Fruit fly (Drosophila melanogaster) whole organism, embryonic: ENCODE data around the gene CG3198.
A peak's percentile ranks its signal among the peaks of the same experiment; 100 is the strongest.

ENCODE experiments used
- Aef1 ChIP-seq: fragments of 200-800 bp; sonication (Bioruptor generic); IDR thresholded peaks from 3 replicates; pipeline ENCODE4 v1.3.6; 2022; ENCODE audit warnings: missing biosample characterization, missing genetic modification characterization
- CG10462 ChIP-seq: fragments of 200-800 bp; sonication (Bioruptor generic); optimal IDR thresholded peaks from 2 replicates; lab custom pipeline; 2016; ENCODE audit warnings: missing biosample characterization, missing genetic modification characterization
- CG12071 ChIP-seq: fragments of 200-800 bp; sonication (Bioruptor generic); optimal IDR thresholded peaks from 3 replicates; lab custom pipeline; 2018; ENCODE audit warnings: missing biosample characterization, mild to moderate bottlenecking, missing genetic modification characterization
- CG1233 ChIP-seq: fragments of 200-800 bp; sonication (Bioruptor generic); optimal IDR thresholded peaks from 4 replicates; lab custom pipeline; 2018; ENCODE audit warnings: missing biosample characterization, mild to moderate bottlenecking, missing genetic modification characterization
- CG13123 ChIP-seq: fragments of 200-800 bp; sonication (Bioruptor generic); optimal IDR thresholded peaks from 2 replicates; lab custom pipeline; 2016; ENCODE audit warnings: missing biosample characterization, missing genetic modification characterization
- CG14667 ChIP-seq: fragments of 200-800 bp; sonication (Bioruptor generic); IDR thresholded peaks from 2 replicates; pipeline ENCODE4 v1.3.6; 2022; ENCODE audit warnings: missing biosample characterization, missing genetic modification characterization
- CG15479 ChIP-seq: fragments of 200-800 bp; sonication (Bioruptor generic); optimal IDR thresholded peaks from 3 replicates; lab custom pipeline; 2019; ENCODE audit warnings: missing biosample characterization, mild to moderate bottlenecking, missing genetic modification characterization, moderate library complexity
- CG16813 ChIP-seq: fragments of 200-800 bp; sonication (Bioruptor generic); IDR thresholded peaks from 3 replicates; pipeline ENCODE4 v1.3.6; 2022; ENCODE audit warnings: missing biosample characterization, missing genetic modification characterization; ENCODE audit not compliant: partially characterized antibody
- CG16863 ChIP-seq: fragments of 200-800 bp; sonication (Bioruptor generic); optimal IDR thresholded peaks from 3 replicates; lab custom pipeline; 2016; ENCODE audit warnings: missing biosample characterization, missing genetic modification characterization
- CG17612 ChIP-seq: fragments of 200-800 bp; sonication (Bioruptor generic); IDR thresholded peaks from 2 replicates; pipeline ENCODE4 v1.3.6; 2022; ENCODE audit warnings: missing biosample characterization, missing genetic modification characterization
- CG18764 ChIP-seq: fragments of 200-800 bp; sonication (Bioruptor generic); optimal IDR thresholded peaks from 3 replicates; lab custom pipeline; 2016; ENCODE audit warnings: missing biosample characterization, missing genetic modification characterization
- CG2129 ChIP-seq: fragments of 200-800 bp; sonication (Bioruptor generic); IDR thresholded peaks from 2 replicates; pipeline ENCODE4 v1.3.6; 2022; ENCODE audit warnings: missing biosample characterization, missing genetic modification characterization; ENCODE audit not compliant: partially characterized antibody
- CG2875 ChIP-seq: fragments of 200-800 bp; sonication (Bioruptor generic); optimal IDR thresholded peaks from 2 replicates; lab custom pipeline; 2017; ENCODE audit warnings: missing biosample characterization, mild to moderate bottlenecking, missing genetic modification characterization, missing genetic modification reagents
- CG30020 ChIP-seq: fragments of 200-800 bp; optimal IDR thresholded peaks from 2 replicates; lab custom pipeline; 2019; ENCODE audit warnings: missing biosample characterization, mild to moderate bottlenecking, missing genetic modification characterization, moderate library complexity
- CG4707 ChIP-seq: fragments of 200-800 bp; sonication (Bioruptor generic); optimal IDR thresholded peaks from 2 replicates; lab custom pipeline; 2018; ENCODE audit warnings: missing biosample characterization, mild to moderate bottlenecking, missing genetic modification characterization, moderate library complexity
- CG6254 ChIP-seq: fragments of 200-800 bp; sonication (Bioruptor generic); optimal IDR thresholded peaks from 3 replicates; lab custom pipeline; 2017; ENCODE audit warnings: mild to moderate bottlenecking, missing biosample characterization, missing genetic modification reagents, missing genetic modification characterization
- CG7357 ChIP-seq: fragments of 200-800 bp; sonication (Bioruptor generic); IDR thresholded peaks from 3 replicates; pipeline ENCODE4 v1.3.6; 2022; ENCODE audit warnings: missing biosample characterization, missing genetic modification characterization
- CG9215 ChIP-seq: fragments of 200-800 bp; sonication (Bioruptor generic); IDR thresholded peaks from 2 replicates; pipeline ENCODE4 v1.3.6; 2022; ENCODE audit warnings: missing biosample characterization, missing genetic modification characterization
- CG9932 ChIP-seq: fragments of 200-800 bp; sonication (Bioruptor generic); IDR thresholded peaks from 2 replicates; pipeline ENCODE4 v1.3.6; 2022; ENCODE audit warnings: missing biosample characterization, missing genetic modification characterization
- HLH4C ChIP-seq: fragments of 200-800 bp; sonication (Bioruptor generic); IDR thresholded peaks from 3 replicates; pipeline ENCODE4 v1.3.6; 2022; ENCODE audit warnings: missing biosample characterization, missing genetic modification characterization; ENCODE audit not compliant: partially characterized antibody
- Hr39 ChIP-seq: fragments of >200 bp; optimal IDR thresholded peaks from 2 replicates; lab custom pipeline; 2017
- Hr78 ChIP-seq, 2 experiments: fragments of 200-800 bp in 1 of 2; fragments of >200 bp in 1 of 2; sonication (Bioruptor generic) in 1 of 2; optimal IDR thresholded peaks; 2 replicates each; lab custom pipeline; 2017 to 2019; ENCODE audit warnings: missing biosample characterization in 2 of 2, missing genetic modification characterization in 2 of 2, mild to moderate bottlenecking in 1 of 2, moderate library complexity in 1 of 2
- Lhr ChIP-seq: fragments of 200-800 bp; sonication (Bioruptor generic); optimal IDR thresholded peaks from 3 replicates; lab custom pipeline; 2017; ENCODE audit warnings: mild to moderate bottlenecking, missing biosample characterization, missing genetic modification reagents, missing genetic modification characterization
- Lpt ChIP-seq: fragments of >200 bp; optimal IDR thresholded peaks from 2 replicates; lab custom pipeline; 2018; ENCODE audit warnings: missing biosample characterization, missing genetic modification characterization
- NK7.1 ChIP-seq: fragments of 200-800 bp; sonication (Bioruptor generic); optimal IDR thresholded peaks from 3 replicates; lab custom pipeline; 2016; ENCODE audit warnings: missing biosample characterization, missing genetic modification characterization
- Nf-YB ChIP-seq: fragments of 200-800 bp; sonication (Bioruptor generic); optimal IDR thresholded peaks from 3 replicates; lab custom pipeline; 2019; ENCODE audit warnings: missing biosample characterization, mild to moderate bottlenecking, missing genetic modification characterization, moderate library complexity
- Oaz ChIP-seq: fragments of 200-800 bp; sonication (Bioruptor generic); IDR thresholded peaks from 2 replicates; pipeline ENCODE4 v1.3.6; 2022; ENCODE audit warnings: missing biosample characterization, missing genetic modification characterization
- PHDP ChIP-seq: fragments of 200-800 bp; sonication (Bioruptor generic); optimal IDR thresholded peaks from 3 replicates; lab custom pipeline; 2018; ENCODE audit warnings: missing biosample characterization, mild to moderate bottlenecking, missing genetic modification characterization, moderate library complexity
- Ptx1 ChIP-seq: fragments of 200-800 bp; sonication (Bioruptor generic); IDR thresholded peaks from 2 replicates; pipeline ENCODE4 v1.3.6; 2022; ENCODE audit warnings: missing biosample characterization, missing genetic modification characterization
- Side ChIP-seq: fragments of 200-800 bp; sonication (Bioruptor generic); optimal IDR thresholded peaks from 2 replicates; lab custom pipeline; 2016; ENCODE audit warnings: missing biosample characterization, missing genetic modification characterization
- Taf1 ChIP-seq: fragments of 200-800 bp; sonication (Bioruptor generic); IDR thresholded peaks from 2 replicates; pipeline ENCODE4 v1.3.6; 2022; ENCODE audit warnings: missing biosample characterization, missing genetic modification characterization
- az2 ChIP-seq: fragments of 200-800 bp; sonication (Bioruptor generic); optimal IDR thresholded peaks from 3 replicates; lab custom pipeline; 2016; ENCODE audit warnings: missing biosample characterization, missing genetic modification characterization
- btn ChIP-seq: fragments of 200-800 bp; sonication (Bioruptor generic); optimal IDR thresholded peaks from 2 replicates; lab custom pipeline; 2016; ENCODE audit warnings: missing biosample characterization, missing genetic modification characterization
- cato ChIP-seq: fragments of 200-800 bp; sonication (Bioruptor generic); optimal IDR thresholded peaks from 2 replicates; lab custom pipeline; 2016; ENCODE audit warnings: missing biosample characterization, missing genetic modification characterization, borderline replicate concordance
- chm ChIP-seq: fragments of 200-800 bp; sonication (Bioruptor generic); IDR thresholded peaks from 2 replicates; pipeline ENCODE4 v1.3.6; 2022; ENCODE audit warnings: missing biosample characterization, missing genetic modification characterization
- dmrt11E ChIP-seq: fragments of 200-800 bp; sonication (Bioruptor generic); optimal IDR thresholded peaks from 3 replicates; lab custom pipeline; 2018; ENCODE audit warnings: missing biosample characterization, mild to moderate bottlenecking, missing genetic modification characterization, moderate library complexity
- dmrt99B ChIP-seq: fragments of 200-800 bp; sonication (Bioruptor generic); optimal IDR thresholded peaks from 2 replicates; lab custom pipeline; 2018; ENCODE audit warnings: missing biosample characterization, mild to moderate bottlenecking, missing genetic modification characterization, moderate library complexity
- fru ChIP-seq: fragments of >200 bp; optimal IDR thresholded peaks from 2 replicates; lab custom pipeline; 2017
- jing ChIP-seq: fragments of 200-800 bp; sonication (Bioruptor generic); optimal IDR thresholded peaks from 2 replicates; lab custom pipeline; 2018; ENCODE audit warnings: missing biosample characterization, mild to moderate bottlenecking, missing genetic modification characterization
- pzg ChIP-seq: fragments of 200-800 bp; sonication (Bioruptor generic); optimal IDR thresholded peaks from 3 replicates; lab custom pipeline; 2018; ENCODE audit warnings: missing biosample characterization, mild to moderate bottlenecking, missing genetic modification characterization, moderate library complexity
- row ChIP-seq: fragments of 200-800 bp; sonication (Bioruptor generic); IDR thresholded peaks from 3 replicates; pipeline ENCODE4 v1.3.6; 2022; ENCODE audit warnings: missing biosample characterization, missing genetic modification characterization
- slp2 ChIP-seq: fragments of 200-800 bp; sonication (Bioruptor generic); optimal IDR thresholded peaks from 2 replicates; lab custom pipeline; 2016; ENCODE audit warnings: missing biosample characterization, missing genetic modification characterization
- sqz ChIP-seq: fragments of 200-800 bp; sonication (Bioruptor generic); optimal IDR thresholded peaks from 3 replicates; lab custom pipeline; 2018; ENCODE audit warnings: missing biosample characterization, mild to moderate bottlenecking, missing genetic modification characterization
- trem ChIP-seq: fragments of 200-800 bp; optimal IDR thresholded peaks from 3 replicates; lab custom pipeline; 2019; ENCODE audit warnings: missing biosample characterization, mild to moderate bottlenecking, missing genetic modification characterization, moderate library complexity
- unc-4 ChIP-seq: fragments of 200-800 bp; sonication (Bioruptor generic); IDR thresholded peaks from 2 replicates; pipeline ENCODE4 v1.3.6; 2022; ENCODE audit warnings: missing biosample characterization, missing genetic modification characterization; ENCODE audit not compliant: partially characterized antibody
- z ChIP-seq: fragments of 200-800 bp; sonication (Bioruptor generic); IDR thresholded peaks from 3 replicates; pipeline ENCODE4 v1.3.6; 2022; ENCODE audit warnings: missing biosample characterization, missing genetic modification characterization

The CG3198 gene

DNA sequence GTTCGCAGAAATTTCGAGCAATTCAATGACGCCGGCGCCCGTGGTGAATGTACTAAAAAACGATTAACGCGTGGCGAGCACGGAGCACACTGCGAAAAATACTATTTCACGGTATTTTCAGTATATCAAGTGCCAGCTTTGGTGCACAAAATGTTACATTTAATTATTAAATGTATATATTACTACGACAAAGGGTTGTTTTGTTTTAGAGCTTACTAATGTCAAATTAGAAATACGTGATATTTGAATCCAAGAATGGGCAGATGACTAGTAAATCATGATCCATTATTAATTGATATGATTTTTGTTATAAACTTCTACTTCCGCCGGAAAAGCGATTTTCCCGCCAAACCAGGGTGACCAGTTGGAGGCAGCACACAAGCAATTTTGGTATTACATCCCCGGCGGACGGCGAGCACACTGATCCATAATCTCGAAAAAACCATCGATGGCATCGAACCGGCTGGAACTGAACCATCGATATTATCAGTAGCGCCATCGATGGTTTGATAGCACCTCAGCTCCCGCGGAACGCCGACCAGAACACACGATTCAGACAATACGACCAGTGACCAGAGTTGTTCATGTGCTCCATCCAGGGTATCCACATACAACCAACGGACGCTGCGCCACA, 19.5 kb downstream of the CG3198 start, which contains the start of the genes CG3226 and Cdc7 (continued):
- TF ChIP-seq fru (lab: Kevin White, UChicago), result no peak
- TF ChIP-seq CG6254 (GFP tag; lab: Kevin White, UChicago), result peak; percentile 57
- TF ChIP-seq CG9932 (GFP tag; lab: Robert Waterston, UW), result peak; percentile 59
- no peak for TF ChIP-seq CG7357 (GFP tag; lab: Robert Waterston, UW)
- peak; percentile 10 for TF ChIP-seq CG15479 (GFP tag; lab: Kevin White, UChicago)
- peak; percentile 48 for TF ChIP-seq az2
- peak; percentile 78 for TF ChIP-seq PHDP (tag; lab: Kevin White, UChicago)
- TF ChIP-seq CG30020 (tag; lab: Kevin White, UChicago), result peak; percentile 61
- no peak for TF ChIP-seq CG10462 (GFP tag; lab: Kevin White, UChicago)
- peak; percentile 50 for TF ChIP-seq Ptx1 (GFP tag; lab: Robert Waterston, UW)
- TF ChIP-seq CG12071 (GFP tag; lab: Kevin White, UChicago), result peak; percentile 79
- TF ChIP-seq jing (GFP tag; lab: Kevin White, UChicago), result no peak
- TF ChIP-seq Taf1 (GFP tag; lab: Robert Waterston, UW), result no peak
- no peak for TF ChIP-seq z (GFP tag; lab: Robert Waterston, UW)
- peak; percentile 32; the same call in 1 of the 2 replicates for TF ChIP-seq CG2129 (GFP tag; lab: Robert Waterston, UW)
- peak; percentile 44 for TF ChIP-seq CG16863 (GFP tag; lab: Kevin White, UChicago)
- no peak for TF ChIP-seq Hr78 (GFP tag; optimal IDR thresholded peaks at IDR 0.05; lab: Kevin White, UChicago)
- TF ChIP-seq CG18764 (GFP tag; lab: Kevin White, UChicago), result peak; percentile 21
- TF ChIP-seq dmrt11E (tag; lab: Kevin White, UChicago), result peak; percentile 52
- peak; percentile 78 for TF ChIP-seq CG2875 (GFP tag; lab: Kevin White, UChicago)
- no peak for TF ChIP-seq CG13123 (GFP tag; lab: Kevin White, UChicago)
- no peak; the same call in 1 of the 2 replicates for TF ChIP-seq CG14667 (GFP tag; lab: Robert Waterston, UW)
- peak; percentile 70 for TF ChIP-seq CG1233 (GFP tag; lab: Kevin White, UChicago)
- TF ChIP-seq NK7.1 (GFP tag; lab: Kevin White, UChicago), result no peak
- peak; percentile 62 for TF ChIP-seq HLH4C
- 0 out of 2 replicates have a peak, but pooled peaks have one; percentile 55 for TF ChIP-seq chm (GFP tag; lab: Robert Waterston, UW)
- TF ChIP-seq sqz, result peak; percentile 72
- TF ChIP-seq Lpt, result no peak
- TF ChIP-seq slp2 (GFP tag; lab: Kevin White, UChicago), result peak; percentile 19
- TF ChIP-seq pzg (GFP tag; lab: Kevin White, UChicago), result peak; percentile 81
- TF ChIP-seq Hr39, result no peak
- peak; percentile 64 for TF ChIP-seq CG4707 (GFP tag; lab: Kevin White, UChicago)
- peak; percentile 52 for TF ChIP-seq trem (tag; lab: Kevin White, UChicago)
- TF ChIP-seq CG17612 (GFP tag; lab: Robert Waterston, UW), result no peak
- TF ChIP-seq Oaz (GFP tag; lab: Robert Waterston, UW), result no peak
- TF ChIP-seq Aef1, result no peak
- peak; percentile 56 for TF ChIP-seq Side (GFP tag; lab: Kevin White, UChicago)
- TF ChIP-seq Nf-YB (GFP tag; lab: Kevin White, UChicago), result peak; percentile 59
- peak; percentile 75 for TF ChIP-seq Lhr
- TF ChIP-seq row (GFP tag; lab: Robert Waterston, UW), result peak; percentile 41; the same call in 2 of the 3 replicates
- peak; percentile 66 for TF ChIP-seq unc-4 (GFP tag; lab: Robert Waterston, UW)
- peak; percentile 76 for TF ChIP-seq CG16813 (GFP tag; lab: Robert Waterston, UW)
- TF ChIP-seq CG9215 (GFP tag; lab: Robert Waterston, UW), result no peak
- peak; percentile 43 for TF ChIP-seq cato (GFP tag; lab: Kevin White, UChicago)
- TF ChIP-seq btn, result peak; percentile 10
- TF ChIP-seq dmrt99B (tag; lab: Kevin White, UChicago), result peak; percentile 67
- TF ChIP-seq, all 482 proteins: peak for 350
